Worm (Caenorhabditis elegans): ENCODE results near the gene twk-16.

Gene twk-16

DNA sequence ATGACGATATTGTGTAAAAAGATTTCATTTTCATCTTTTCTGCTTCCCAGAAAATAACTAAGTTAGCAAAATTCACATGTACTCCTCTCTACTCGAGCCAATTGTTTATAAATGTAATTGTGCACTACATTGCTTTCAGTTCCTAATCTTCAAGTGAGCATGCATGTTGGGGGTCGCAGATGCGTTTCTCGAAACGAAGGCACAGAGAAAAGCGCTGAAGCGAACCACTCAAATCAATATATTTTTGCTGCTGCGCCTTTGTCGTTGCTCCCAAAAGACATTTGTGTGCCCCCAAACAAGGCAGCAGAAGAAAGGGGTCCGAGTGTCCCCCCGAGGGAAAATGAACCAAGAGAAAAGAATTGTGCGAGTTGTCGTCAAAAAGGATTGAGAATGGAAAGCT is 45.3 kb downstream of the twk-16 start:
- TF ChIP-seq mec-3 (tag; optimal IDR thresholded peaks at IDR 0.05; ENCODE audit: borderline replicate concordance) (no peak), ceh-31 (tag; optimal IDR thresholded peaks at IDR 0.05) (peak; percentile 61), unc-42 (tag; optimal IDR thresholded peaks at IDR 0.05) (peak; percentile 87), sox-2 (GFP tag; IDR thresholded peaks at IDR 0.05) (no peak), ceh-14 (tag; optimal IDR thresholded peaks at IDR 0.05) (peak; percentile 33), unc-3 (GFP tag; conservative IDR thresholded peaks at IDR 0.05) (no peak), unc-3 (tag; optimal IDR thresholded peaks at IDR 0.05) (peak; percentile 20), nfya-1 (tag; optimal IDR thresholded peaks at IDR 0.05) (peak; percentile 19), tbx-2 (tag; optimal IDR thresholded peaks at IDR 0.05) (peak; percentile 6), ceh-48 (tag; optimal IDR thresholded peaks at IDR 0.05) (peak; percentile 70), odd-2 (tag; optimal IDR thresholded peaks at IDR 0.05) (no peak)

DNA sequence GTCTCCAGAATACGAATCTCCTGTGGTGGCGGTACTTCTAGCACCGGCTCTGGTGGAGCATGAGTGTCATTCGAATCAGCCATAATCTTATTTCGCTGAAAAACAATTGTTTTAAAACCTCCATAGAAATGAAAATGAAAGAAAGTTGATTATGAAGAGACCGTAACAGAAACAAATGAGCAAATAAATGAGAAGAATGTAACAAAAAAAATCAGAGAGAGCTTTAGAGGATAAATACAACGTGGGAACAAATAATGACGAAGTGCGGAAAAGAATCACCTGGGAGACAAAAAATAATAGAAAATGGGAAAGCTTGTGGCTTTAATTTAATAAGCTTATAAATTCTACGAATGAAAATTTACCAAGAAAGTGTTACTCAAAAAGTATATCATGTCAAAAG is 46.1 kb downstream of the twk-16 start, which contains the start of gene spc-1:
TSS of gene spc-1 (minus strand) at position 101 of the 400 bp plus-strand sequence.
- no peak for TF ChIP-seq unc-86 (tag; optimal IDR thresholded peaks at IDR 0.05)
- no peak for TF ChIP-seq fkh-6 (tag; optimal IDR thresholded peaks at IDR 0.05)
- TF ChIP-seq ceh-30 (tag; optimal IDR thresholded peaks at IDR 0.05), result no peak
- no peak for TF ChIP-seq npax-4 (tag; optimal IDR thresholded peaks at IDR 0.05)
- TF ChIP-seq pha-2 (tag; optimal IDR thresholded peaks at IDR 0.05), result no peak

DNA sequence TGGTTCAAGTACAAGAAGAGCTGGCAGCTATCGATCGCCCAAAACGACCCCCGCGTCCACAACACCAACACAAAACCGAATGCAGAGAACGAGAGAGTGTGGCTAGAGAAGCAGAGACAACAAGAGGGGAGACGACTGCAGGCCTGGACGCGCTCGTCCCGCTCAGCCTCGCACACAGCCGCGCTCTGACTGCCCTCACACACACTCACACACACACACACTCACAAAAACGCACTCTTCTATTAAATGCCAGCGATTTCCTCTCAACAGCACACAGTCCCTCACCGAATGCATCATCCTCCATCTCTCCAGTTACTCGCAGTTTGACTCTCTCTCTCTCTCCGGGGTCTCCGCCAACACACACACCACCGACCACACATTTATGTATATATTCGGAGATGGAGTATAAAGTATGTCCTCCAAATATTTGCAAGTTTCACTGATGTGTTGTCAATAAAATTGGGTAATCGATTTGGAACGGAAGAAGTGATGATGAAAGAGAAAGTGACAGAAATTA is 46.8 kb downstream of the twk-16 start:
- TF ChIP-seq hlh-6 (tag; optimal IDR thresholded peaks at IDR 0.05), result peak; percentile 80
- TF ChIP-seq mec-3 (tag; optimal IDR thresholded peaks at IDR 0.05; ENCODE audit: borderline replicate concordance), result no peak
- TF ChIP-seq fkh-6 (tag; optimal IDR thresholded peaks at IDR 0.05), result peak; percentile 56
- TF ChIP-seq lin-11 (tag; optimal IDR thresholded peaks at IDR 0.05), result no peak
- no peak for TF ChIP-seq C38D4.7 (GFP tag; optimal IDR thresholded peaks at IDR 0.05)
- peak; percentile 99 for TF ChIP-seq ceh-31 (tag; optimal IDR thresholded peaks at IDR 0.05)
- peak; percentile 59 for TF ChIP-seq eyg-1 (tag; optimal IDR thresholded peaks at IDR 0.05)
- no peak for TF ChIP-seq K02D7.2 (tag; optimal IDR thresholded peaks at IDR 0.05)
- no peak for TF ChIP-seq nhr-11 (tag; optimal IDR thresholded peaks at IDR 0.05)
- TF ChIP-seq pag-3 (tag; optimal IDR thresholded peaks at IDR 0.05; ENCODE audit: borderline replicate concordance), result peak; percentile 32
- TF ChIP-seq rnt-1 (tag; optimal IDR thresholded peaks at IDR 0.05), result peak; percentile 88
- TF ChIP-seq ceh-48 (tag; optimal IDR thresholded peaks at IDR 0.05), result peak; percentile 65
- TF ChIP-seq ceh-9 (tag; optimal IDR thresholded peaks at IDR 0.05), result no peak
- no peak for TF ChIP-seq ceh-45 (GFP tag; IDR thresholded peaks at IDR 0.05)
- TF ChIP-seq sox-2 (GFP tag; IDR thresholded peaks at IDR 0.05), result peak; percentile 16; the same call in 1 of the 2 replicates
- TF ChIP-seq syd-9 (tag; optimal IDR thresholded peaks at IDR 0.05), result peak; percentile 88
- TF ChIP-seq C08G9.2 (tag; optimal IDR thresholded peaks at IDR 0.05), result peak; percentile 47
- TF ChIP-seq elt-2 (tag; optimal IDR thresholded peaks at IDR 0.05), result peak; percentile 55
- peak; percentile 33 for TF ChIP-seq ztf-16 (tag; optimal IDR thresholded peaks at IDR 0.05)
- peak; percentile 52 for TF ChIP-seq ceh-6 (GFP tag; optimal IDR thresholded peaks at IDR 0.05)
- no peak for TF ChIP-seq pax-1 (tag; optimal IDR thresholded peaks at IDR 0.05)
- TF ChIP-seq unc-86 (tag; optimal IDR thresholded peaks at IDR 0.05), result peak; percentile 52
- TF ChIP-seq ceh-30 (tag; optimal IDR thresholded peaks at IDR 0.05), result no peak
- TF ChIP-seq ceh-2 (tag; optimal IDR thresholded peaks at IDR 0.05), result peak; percentile 82
- TF ChIP-seq elt-4 (tag; optimal IDR thresholded peaks at IDR 0.05), result no peak
- TF ChIP-seq fkh-10 (GFP tag; optimal IDR thresholded peaks at IDR 0.05), result peak; percentile 54
- peak; percentile 56 for TF ChIP-seq hlh-8 (tag; optimal IDR thresholded peaks at IDR 0.05)
- no peak for TF ChIP-seq pha-4 (tag; optimal IDR thresholded peaks at IDR 0.05)
- peak; percentile 88 for TF ChIP-seq sdc-2 (tag; optimal IDR thresholded peaks at IDR 0.05)
- peak; percentile 77 for TF ChIP-seq dmd-4 (tag; optimal IDR thresholded peaks at IDR 0.05; ENCODE audit: borderline replicate concordance)
- TF ChIP-seq hlh-13 (GFP tag; optimal IDR thresholded peaks at IDR 0.05), result no peak
- TF ChIP-seq lim-6 (tag; optimal IDR thresholded peaks at IDR 0.05), result peak; percentile 65
- peak; percentile 42 for TF ChIP-seq Y22D7AL.16 (tag; optimal IDR thresholded peaks at IDR 0.05)
- no peak for TF ChIP-seq zip-5 (tag; optimal IDR thresholded peaks at IDR 0.05)
- TF ChIP-seq unc-42 (tag; optimal IDR thresholded peaks at IDR 0.05), result peak; percentile 94
- no peak for TF ChIP-seq npax-4 (tag; optimal IDR thresholded peaks at IDR 0.05)
- TF ChIP-seq F13H6.1 (tag; optimal IDR thresholded peaks at IDR 0.05), result peak; percentile 76
- TF ChIP-seq ceh-14 (tag; optimal IDR thresholded peaks at IDR 0.05), result peak; percentile 75
- no peak; the same call in 1 of the 2 replicates for TF ChIP-seq unc-3 (GFP tag; conservative IDR thresholded peaks at IDR 0.05)
- peak; percentile 43 for TF ChIP-seq unc-3 (tag; optimal IDR thresholded peaks at IDR 0.05)
- TF ChIP-seq hlh-15 (tag; optimal IDR thresholded peaks at IDR 0.05), result no peak
- peak; percentile 93 for TF ChIP-seq pros-1 (tag; optimal IDR thresholded peaks at IDR 0.05)
- no peak for TF ChIP-seq ceh-24 (tag; optimal IDR thresholded peaks at IDR 0.05)
